Worm (Caenorhabditis elegans): ENCODE results near the gene F59B1.6.

The F59B1.6 gene

ce11 chrV:3588223-3588622 is 43.3 kb downstream of the F59B1.6 start:
- TF ChIP-seq F13C5.2 (tag; optimal IDR thresholded peaks at IDR 0.05): no peak
- 0 out of 2 replicates have a peak, but pooled peaks have one; percentile 23 for TF ChIP-seq pes-1 (GFP tag; IDR thresholded peaks at IDR 0.05)

- TF ChIP-seq F13C5.2 (tag; optimal IDR thresholded peaks at IDR 0.05) (peak; percentile 59), hmg-4 (GFP tag; optimal IDR thresholded peaks at IDR 0.05) (peak; percentile 61), aly-1 (tag; optimal IDR thresholded peaks at IDR 0.05) (no peak), tra-4 (tag; optimal IDR thresholded peaks at IDR 0.05) (no peak), ets-7 (tag; optimal IDR thresholded peaks at IDR 0.05) (no peak), hmbx-1 (tag; optimal IDR thresholded peaks at IDR 0.05) (no peak), ama-1 (optimal IDR thresholded peaks at IDR 0.05) (no peak), B0310.2 (tag; optimal IDR thresholded peaks at IDR 0.05) (peak; percentile 52), tbx-37 (GFP tag; conservative IDR thresholded peaks at IDR 0.05) (no peak), ceh-36 (tag; optimal IDR thresholded peaks at IDR 0.05) (peak; percentile 60), pes-1 (GFP tag; IDR thresholded peaks at IDR 0.05) (peak; percentile 84), tbx-11 (GFP tag; IDR thresholded peaks at IDR 0.05) (peak; percentile 55; the same call in 1 of the 2 replicates), ceh-13 (GFP tag; optimal IDR thresholded peaks at IDR 0.05) (no peak), hnd-1 (tag; optimal IDR thresholded peaks at IDR 0.05) (peak; percentile 28), flt-1 (GFP tag; IDR thresholded peaks at IDR 0.05) (no peak; the same call in 1 of the 2 replicates), sea-1 (GFP tag; conservative IDR thresholded peaks at IDR 0.05) (peak; percentile 68; the same call in 1 of the 2 replicates), scrt-1 (GFP tag; IDR thresholded peaks at IDR 0.05) (peak; percentile 45; the same call in 1 of the 2 replicates)
Measured at ce11 chrV:3587633-3588032, 43.9 kb downstream of the F59B1.6 start.

- TF ChIP-seq hmg-4 (GFP tag; optimal IDR thresholded peaks at IDR 0.05): peak; percentile 6
- TF ChIP-seq tbx-37 (GFP tag; conservative IDR thresholded peaks at IDR 0.05): no peak
Measured at ce11 chrV:3586014-3586689, 45.3 kb downstream of the F59B1.6 start, which contains the start of the genes rpl-11.1 and T22F3.2. Gene rpl-11.1 (minus strand): TSS chrV:3586064. Gene T22F3.2 (plus strand): TSS chrV:3586639.

ce11 chrV:3585011-3585410 is 46.5 kb downstream of the F59B1.6 start:
- TF ChIP-seq pes-1 (GFP tag; IDR thresholded peaks at IDR 0.05) (no peak), ceh-36 (tag; optimal IDR thresholded peaks at IDR 0.05) (no peak), ceh-13 (GFP tag; optimal IDR thresholded peaks at IDR 0.05) (no peak), flt-1 (GFP tag; IDR thresholded peaks at IDR 0.05) (no peak), hmbx-1 (tag; optimal IDR thresholded peaks at IDR 0.05) (no peak), scrt-1 (GFP tag; IDR thresholded peaks at IDR 0.05) (no peak), ama-1 (optimal IDR thresholded peaks at IDR 0.05) (no peak), ets-7 (tag; optimal IDR thresholded peaks at IDR 0.05) (no peak), tbx-37 (GFP tag; conservative IDR thresholded peaks at IDR 0.05) (no peak), hmg-4 (GFP tag; optimal IDR thresholded peaks at IDR 0.05) (no peak)

- no peak for TF ChIP-seq tra-4 (tag; optimal IDR thresholded peaks at IDR 0.05)
Measured at ce11 chrV:3583622-3584021, 47.9 kb downstream of the F59B1.6 start.

- TF ChIP-seq sea-1 (GFP tag; conservative IDR thresholded peaks at IDR 0.05) (no peak), tbx-37 (GFP tag; conservative IDR thresholded peaks at IDR 0.05) (no peak), flt-1 (GFP tag; IDR thresholded peaks at IDR 0.05) (no peak), hnd-1 (tag; optimal IDR thresholded peaks at IDR 0.05) (no peak), pes-1 (GFP tag; IDR thresholded peaks at IDR 0.05) (no peak), scrt-1 (GFP tag; IDR thresholded peaks at IDR 0.05) (no peak), ets-7 (tag; optimal IDR thresholded peaks at IDR 0.05) (no peak), tbx-11 (GFP tag; IDR thresholded peaks at IDR 0.05) (no peak), tra-4 (tag; optimal IDR thresholded peaks at IDR 0.05) (no peak), B0310.2 (tag; optimal IDR thresholded peaks at IDR 0.05) (no peak), hmbx-1 (tag; optimal IDR thresholded peaks at IDR 0.05) (no peak), aly-1 (tag; optimal IDR thresholded peaks at IDR 0.05) (no peak), ceh-36 (tag; optimal IDR thresholded peaks at IDR 0.05) (no peak)
Measured at ce11 chrV:3582671-3583070, 48.8 kb downstream of the F59B1.6 start.

- no peak for TF ChIP-seq tbx-37 (GFP tag; conservative IDR thresholded peaks at IDR 0.05)
- TF ChIP-seq ceh-13 (GFP tag; optimal IDR thresholded peaks at IDR 0.05): no peak
- TF ChIP-seq pes-1 (GFP tag; IDR thresholded peaks at IDR 0.05): 0 out of 2 replicates have a peak, but pooled peaks have one; percentile 9
Measured at ce11 chrV:3582086-3582485, 49.4 kb downstream of the F59B1.6 start.

- no peak for TF ChIP-seq scrt-1 (GFP tag; IDR thresholded peaks at IDR 0.05)
- no peak for TF ChIP-seq ceh-36 (tag; optimal IDR thresholded peaks at IDR 0.05)
- no peak for TF ChIP-seq tbx-11 (GFP tag; IDR thresholded peaks at IDR 0.05)
- no peak for TF ChIP-seq pes-1 (GFP tag; IDR thresholded peaks at IDR 0.05)
- no peak for TF ChIP-seq hmg-4 (GFP tag; optimal IDR thresholded peaks at IDR 0.05)
- no peak for TF ChIP-seq tra-4 (tag; optimal IDR thresholded peaks at IDR 0.05)
Measured at ce11 chrV:3581643-3582042, 49.8 kb downstream of the F59B1.6 start.

- no peak for TF ChIP-seq hmbx-1 (tag; optimal IDR thresholded peaks at IDR 0.05)
Measured at ce11 chrV:3581034-3581433, 50.5 kb downstream of the F59B1.6 start.

All from whole organism, early embryonic.